Worm (Caenorhabditis elegans) whole organism, mixed stage, embryonic: ENCODE data around the gene F26G1.15.
"Not testable (repeated sequence)": the region's sequence is repeated elsewhere in the genome, so short reads cannot be mapped to it uniquely, and the experiment has no call there.

Experiments used
- M03D4.4 ChIP-seq: sonication (generic microtip); optimal IDR thresholded peaks from 2 replicates; lab custom pipeline; 2017; ENCODE audit warnings: mild to moderate bottlenecking, missing genetic modification characterization, missing compliant biosample characterization
- bed-3 ChIP-seq: fragments of 200-800 bp; sonication (Bioruptor generic); optimal IDR thresholded peaks from 3 replicates; lab custom pipeline; 2018; ENCODE audit warnings: mild to moderate bottlenecking, missing genetic modification characterization, moderate library complexity, missing compliant biosample characterization
- blmp-1 ChIP-seq: fragments of 150-350 bp; optimal IDR thresholded peaks from 2 replicates; lab custom pipeline; 2014; ENCODE audit warnings: missing biosample characterization, missing genetic modification characterization
- ceh-39 ChIP-seq: fragments of 150-350 bp; optimal IDR thresholded peaks from 2 replicates; lab custom pipeline; 2014; ENCODE audit warnings: missing biosample characterization, missing genetic modification characterization
- ceh-43 ChIP-seq: fragments of 200-800 bp; sonication (Bioruptor generic); optimal IDR thresholded peaks from 2 replicates; lab custom pipeline; 2018; ENCODE audit warnings: mild to moderate bottlenecking, missing genetic modification characterization, moderate library complexity, missing compliant biosample characterization
- ceh-83 ChIP-seq: fragments of 200-800 bp; sonication (Bioruptor generic); optimal IDR thresholded peaks from 2 replicates; lab custom pipeline; 2018; ENCODE audit warnings: mild to moderate bottlenecking, missing genetic modification characterization, missing compliant biosample characterization
- ces-1 ChIP-seq: fragments of 150-350 bp; optimal IDR thresholded peaks from 2 replicates; lab custom pipeline; 2014; ENCODE audit warnings: missing biosample characterization, missing genetic modification reagents, missing genetic modification characterization
- cnd-1 ChIP-seq: fragments of 200-800 bp; sonication (Bioruptor generic); optimal IDR thresholded peaks from 2 replicates; lab custom pipeline; 2018; ENCODE audit warnings: mild to moderate bottlenecking, missing genetic modification characterization, missing compliant biosample characterization
- drap-1 ChIP-seq: fragments of 200-800 bp; sonication (Bioruptor generic); optimal IDR thresholded peaks from 3 replicates; lab custom pipeline; 2018; ENCODE audit warnings: mild to moderate bottlenecking, missing genetic modification characterization, missing compliant biosample characterization
- elt-1 ChIP-seq: sonication (generic microtip); optimal IDR thresholded peaks from 2 replicates; lab custom pipeline; 2017; ENCODE audit warnings: missing genetic modification characterization, mild to moderate bottlenecking, missing compliant biosample characterization, antibody characterized with exemption, moderate library complexity, borderline replicate concordance; ENCODE audit not compliant: insufficient read depth
- elt-3 ChIP-seq: fragments of 150-350 bp; optimal IDR thresholded peaks from 2 replicates; lab custom pipeline; 2014; ENCODE audit warnings: missing biosample characterization, missing genetic modification characterization
- flh-1 ChIP-seq: fragments of 200-800 bp; sonication (Bioruptor generic); optimal IDR thresholded peaks from 2 replicates; lab custom pipeline; 2018; ENCODE audit warnings: mild to moderate bottlenecking, missing genetic modification characterization, moderate library complexity, missing compliant biosample characterization
- ham-2 ChIP-seq: fragments of 200-800 bp; sonication (Bioruptor generic); optimal IDR thresholded peaks from 2 replicates; lab custom pipeline; 2018; ENCODE audit warnings: mild to moderate bottlenecking, missing genetic modification characterization, missing compliant biosample characterization
- hlh-1 ChIP-seq: fragments of 150-350 bp; optimal IDR thresholded peaks from 2 replicates; lab custom pipeline; 2014; ENCODE audit warnings: missing biosample characterization, missing genetic modification reagents, missing genetic modification characterization
- lin-13 ChIP-seq: fragments of 150-350 bp; optimal IDR thresholded peaks from 2 replicates; lab custom pipeline; 2014; ENCODE audit warnings: missing biosample characterization, missing genetic modification characterization
- lin-32 ChIP-seq: fragments of 200-800 bp; sonication (Bioruptor generic); optimal IDR thresholded peaks from 2 replicates; lab custom pipeline; 2018; ENCODE audit warnings: mild to moderate bottlenecking, missing genetic modification characterization, missing compliant biosample characterization
- lsy-2 ChIP-seq: fragments of 150-350 bp; optimal IDR thresholded peaks from 2 replicates; lab custom pipeline; 2014; ENCODE audit warnings: missing biosample characterization, missing genetic modification characterization
- mab-5 ChIP-seq: fragments of 150-350 bp; optimal IDR thresholded peaks from 2 replicates; lab custom pipeline; 2014; ENCODE audit warnings: missing biosample characterization, missing genetic modification characterization
- mep-1 ChIP-seq: fragments of 150-350 bp; optimal IDR thresholded peaks from 2 replicates; lab custom pipeline; 2017; ENCODE audit warnings: missing biosample characterization, missing genetic modification reagents, missing genetic modification characterization, inconsistent platforms
- mls-2 ChIP-seq: sonication (generic microtip); optimal IDR thresholded peaks from 2 replicates; lab custom pipeline; 2016; ENCODE audit warnings: mild to moderate bottlenecking, missing genetic modification characterization, moderate library complexity, missing compliant biosample characterization
- nhr-12 ChIP-seq: fragments of 150-350 bp; optimal IDR thresholded peaks from 2 replicates; lab custom pipeline; 2014; ENCODE audit warnings: missing biosample characterization, missing genetic modification characterization
- nhr-2 ChIP-seq: fragments of 150-350 bp; optimal IDR thresholded peaks from 2 replicates; lab custom pipeline; 2014; ENCODE audit warnings: missing biosample characterization, missing genetic modification characterization
- nhr-237 ChIP-seq: fragments of 150-350 bp; optimal IDR thresholded peaks from 2 replicates; lab custom pipeline; 2014; ENCODE audit warnings: missing biosample characterization, missing genetic modification characterization
- nhr-28 ChIP-seq: fragments of 150-350 bp; optimal IDR thresholded peaks from 2 replicates; lab custom pipeline; 2014; ENCODE audit warnings: missing biosample characterization, missing genetic modification characterization
- nhr-76 ChIP-seq: sonication (generic microtip); optimal IDR thresholded peaks from 2 replicates; lab custom pipeline; 2017; ENCODE audit warnings: missing biosample characterization, missing genetic modification characterization
- pha-4 ChIP-seq: fragments of 150-350 bp; optimal IDR thresholded peaks from 2 replicates; lab custom pipeline; 2018; ENCODE audit warnings: missing biosample characterization, missing genetic modification reagents, missing genetic modification characterization
- sem-2 ChIP-seq: fragments of 200-800 bp; sonication (Bioruptor generic); optimal IDR thresholded peaks from 2 replicates; lab custom pipeline; 2018; ENCODE audit warnings: mild to moderate bottlenecking, missing genetic modification characterization, missing compliant biosample characterization
- snpc-4 ChIP-seq: fragments of 150-350 bp; optimal IDR thresholded peaks from 2 replicates; lab custom pipeline; 2014; ENCODE audit warnings: missing biosample characterization, missing genetic modification characterization
- sptf-1 ChIP-seq: sonication (generic microtip); optimal IDR thresholded peaks from 2 replicates; lab custom pipeline; 2017; ENCODE audit warnings: mild to moderate bottlenecking, missing genetic modification characterization, moderate library complexity, missing compliant biosample characterization
- tbx-8 ChIP-seq: fragments of 200-800 bp; sonication (Bioruptor generic); optimal IDR thresholded peaks from 2 replicates; lab custom pipeline; 2018; ENCODE audit warnings: mild to moderate bottlenecking, missing genetic modification characterization, moderate library complexity, missing compliant biosample characterization
- unc-120 ChIP-seq: sonication (generic microtip); optimal IDR thresholded peaks from 2 replicates; lab custom pipeline; 2017; ENCODE audit warnings: missing genetic modification characterization, missing compliant biosample characterization; ENCODE audit not compliant: poor library complexity, severe bottlenecking
- unc-39 ChIP-seq: fragments of 150-350 bp; optimal IDR thresholded peaks from 2 replicates; lab custom pipeline; 2014; ENCODE audit warnings: missing biosample characterization, missing genetic modification characterization
- unc-62 ChIP-seq: fragments of 150-350 bp; optimal IDR thresholded peaks from 2 replicates; lab custom pipeline; 2014; ENCODE audit warnings: missing biosample characterization, missing genetic modification reagents, missing genetic modification characterization
- zip-8 ChIP-seq: fragments of 150-350 bp; optimal IDR thresholded peaks from 2 replicates; lab custom pipeline; 2014; ENCODE audit warnings: missing biosample characterization, missing genetic modification characterization
- ztf-11 ChIP-seq: fragments of 150-350 bp; optimal IDR thresholded peaks from 2 replicates; lab custom pipeline; 2014; ENCODE audit warnings: missing biosample characterization, missing genetic modification characterization

Gene F26G1.15

DNA sequence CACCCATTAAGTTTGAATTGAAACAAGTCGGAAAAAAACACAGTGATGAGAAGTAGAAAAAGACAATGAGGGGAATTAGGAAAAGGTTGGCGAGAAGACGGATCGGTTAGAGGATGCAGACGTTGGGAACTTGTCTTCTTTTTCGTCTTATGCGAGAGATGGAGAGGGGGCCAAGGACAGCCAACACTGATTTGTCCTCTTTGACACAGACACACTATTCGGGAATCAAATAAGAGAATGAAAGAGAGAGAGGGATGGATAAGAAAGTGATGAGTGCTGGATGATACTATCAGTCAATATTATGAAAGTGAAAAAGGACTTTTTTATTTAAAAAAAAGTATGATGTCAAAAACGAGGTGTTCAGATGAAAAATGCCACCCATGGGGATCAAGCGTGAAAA, 31.6 kb downstream of the F26G1.15 start, which contains the start of gene lact-5:
lact-5 (minus strand) TSS at position 1 of the 400 bp plus-strand sequence.
- no peak for TF ChIP-seq nhr-2
- peak; percentile 69 for TF ChIP-seq blmp-1 (tag; lab: Kevin White, UChicago)

DNA sequence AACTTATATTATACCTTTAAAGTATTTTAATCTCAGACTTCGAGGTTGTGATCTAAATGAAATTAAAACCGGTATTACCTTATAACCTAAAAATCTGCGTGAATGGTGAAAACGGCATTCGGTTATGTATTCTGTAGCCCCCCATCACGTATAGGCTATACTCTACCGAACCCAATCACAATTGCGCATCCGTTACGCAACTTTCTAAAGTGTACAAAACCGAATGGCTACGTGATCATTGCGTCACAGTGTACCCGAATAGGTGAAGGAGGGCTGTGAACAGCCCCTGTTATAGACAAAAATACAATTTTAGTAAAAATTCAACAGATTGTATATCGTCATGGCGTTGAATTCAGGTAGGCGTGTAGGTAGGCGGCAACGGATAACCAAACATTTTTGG, 32.5 kb downstream of the F26G1.15 start:
- TF ChIP-seq mls-2 (tag; lab: Kevin White, UChicago) (no peak), ces-1 (GFP tag; lab: Kevin White, UChicago) (no peak), nhr-2 (peak; percentile 70), mep-1 (tag; lab: Kevin White, UChicago) (no peak), zip-8 (tag; lab: Kevin White, UChicago) (peak; percentile 96)
- TF ChIP-seq, all 35 proteins: peak for 2

ce11 chrII:4825133-4825532, 35.0 kb downstream of the F26G1.15 start, which contains the start of the genes C33F10.8 and msp-40:
Gene C33F10.8, minus strand, starts transcription at chrII:4825233.
Gene msp-40, plus strand, starts transcription at chrII:4825414.
- not testable (repeated sequence) for TF ChIP-seq snpc-4 (tag; lab: Kevin White, UChicago); nhr-237 (tag; lab: Kevin White, UChicago); drap-1

DNA sequence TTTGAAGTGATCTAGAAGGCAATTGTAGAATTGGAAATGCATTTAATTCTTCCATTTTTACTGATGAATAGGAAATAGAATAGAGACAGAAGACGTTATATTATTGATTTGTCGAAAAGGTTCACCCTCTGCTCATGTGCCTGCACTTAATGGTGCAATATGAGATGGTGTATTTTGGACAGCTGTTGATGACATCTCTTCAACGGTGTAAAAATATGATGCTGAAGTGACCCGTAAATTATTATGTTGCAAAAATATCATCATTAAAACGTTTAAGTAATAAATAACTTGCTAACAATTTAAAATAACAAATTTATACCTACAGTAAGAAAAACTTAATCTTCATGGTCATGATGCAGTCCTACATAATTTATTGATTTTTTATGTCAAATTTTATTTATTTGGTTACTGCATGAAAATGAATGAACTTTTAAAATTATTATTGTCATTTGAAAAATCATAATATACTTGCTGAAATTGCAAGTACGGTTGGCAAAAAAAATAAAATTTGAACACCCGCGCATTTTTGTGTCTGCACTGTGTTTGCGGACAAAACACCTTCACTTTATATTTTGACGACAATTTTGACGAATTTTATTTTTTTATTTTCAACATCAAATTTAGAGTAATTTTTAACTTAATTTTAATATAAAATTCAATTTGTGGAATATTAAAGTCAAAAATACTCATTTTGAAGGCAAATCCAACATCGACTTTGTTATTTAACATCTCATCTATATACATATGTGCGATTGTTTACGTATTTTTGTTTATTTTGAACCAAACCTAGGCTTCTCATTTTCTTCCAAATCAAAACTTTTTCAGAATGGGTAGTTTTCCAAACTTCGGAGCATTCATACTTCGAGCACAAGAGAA, 37.9 kb downstream of the F26G1.15 start, which contains the start of the genes fbxb-88 and tbck-1:
fbxb-88 (minus strand) TSS at position 151 of the 876 bp plus-strand sequence.
tbck-1 (plus strand) TSS at position 826 of the 876 bp plus-strand sequence.
- TF ChIP-seq mab-5 (tag; lab: Kevin White, UChicago) (no peak), unc-62 (GFP tag; lab: Kevin White, UChicago) (peak; percentile 59), mls-2 (tag; lab: Kevin White, UChicago) (no peak), flh-1 (no peak), ham-2 (no peak), hlh-1 (tag; lab: Kevin White, UChicago) (peak; percentile 88), pha-4 (tag; lab: Kevin White, UChicago) (no peak), lin-13 (tag; lab: Kevin White, UChicago) (no peak), ztf-11 (no peak), ceh-43 (GFP tag; lab: Kevin White, UChicago) (no peak), zip-8 (tag; lab: Kevin White, UChicago) (no peak), M03D4.4 (tag; lab: Kevin White, UChicago) (no peak), nhr-12 (no peak), elt-1 (tag; lab: Kevin White, UChicago) (no peak), mep-1 (tag; lab: Kevin White, UChicago) (peak; percentile 30), ces-1 (GFP tag; lab: Kevin White, UChicago) (no peak), nhr-237 (tag; lab: Kevin White, UChicago) (no peak), elt-3 (tag; lab: Kevin White, UChicago) (no peak), lin-32 (GFP tag; lab: Kevin White, UChicago) (no peak), unc-120 (tag; lab: Kevin White, UChicago) (no peak), drap-1 (no peak), sptf-1 (tag; lab: Kevin White, UChicago) (no peak), tbx-8 (GFP tag; lab: Kevin White, UChicago) (no peak), bed-3 (no peak), snpc-4 (tag; lab: Kevin White, UChicago) (no peak), ceh-83 (no peak), nhr-2 (peak; percentile 43), lsy-2 (tag; lab: Kevin White, UChicago) (peak; percentile 47), nhr-28 (no peak), blmp-1 (tag; lab: Kevin White, UChicago) (no peak), ceh-39 (tag; lab: Kevin White, UChicago) (no peak), nhr-76 (tag; lab: Kevin White, UChicago) (no peak), unc-39 (tag; lab: Kevin White, UChicago) (no peak), sem-2 (GFP tag; lab: Kevin White, UChicago) (no peak), cnd-1 (tag; lab: Kevin White, UChicago) (peak; percentile 52)
